Worm (Caenorhabditis elegans) whole organism, late embryonic: ENCODE measurements around the gene K08E3.2.
A peak's percentile ranks its signal among the peaks of the same experiment; 100 is the strongest.

Experiments
- C08G9.2 ChIP-seq: sonication (generic microtip); optimal IDR thresholded peaks from 2 replicates; lab custom pipeline; 2016; ENCODE audit warnings: mild to moderate bottlenecking, missing genetic modification characterization, moderate library complexity, missing compliant biosample characterization
- Y22D7AL.16 ChIP-seq: sonication (generic microtip); optimal IDR thresholded peaks from 2 replicates; lab custom pipeline; 2016; ENCODE audit warnings: missing genetic modification characterization, missing compliant biosample characterization
- ama-1 ChIP-seq: fragments of 150-350 bp; optimal IDR thresholded peaks from 2 replicates; lab custom pipeline; 2014
- ceh-19 ChIP-seq: fragments of 200-800 bp; sonication (Bioruptor generic); optimal IDR thresholded peaks from 2 replicates; lab custom pipeline; 2018; ENCODE audit warnings: mild to moderate bottlenecking, missing genetic modification characterization, missing compliant biosample characterization
- ceh-2 ChIP-seq: sonication (generic microtip); optimal IDR thresholded peaks from 2 replicates; lab custom pipeline; 2016; ENCODE audit warnings: missing genotype, missing genetic modification characterization, missing compliant biosample characterization
- ceh-31 ChIP-seq: sonication (generic microtip); optimal IDR thresholded peaks from 2 replicates; lab custom pipeline; 2016; ENCODE audit warnings: missing genetic modification characterization, missing compliant biosample characterization
- ceh-9 ChIP-seq: sonication (generic microtip); optimal IDR thresholded peaks from 2 replicates; lab custom pipeline; 2016; ENCODE audit warnings: mild to moderate bottlenecking, missing genetic modification characterization, inconsistent platforms, missing compliant biosample characterization
- dve-1 ChIP-seq: sonication (generic microtip); optimal IDR thresholded peaks from 2 replicates; lab custom pipeline; 2017; ENCODE audit warnings: antibody characterized with exemption, mild to moderate bottlenecking, missing genetic modification characterization, missing compliant biosample characterization
- fax-1 ChIP-seq: sonication (generic microtip); optimal IDR thresholded peaks from 2 replicates; lab custom pipeline; 2016; ENCODE audit warnings: missing genotype, missing genetic modification characterization, missing compliant biosample characterization
- fkh-6 ChIP-seq: sonication (generic microtip); optimal IDR thresholded peaks from 2 replicates; lab custom pipeline; 2016; ENCODE audit warnings: missing genetic modification characterization, missing compliant biosample characterization
- hlh-13 ChIP-seq: fragments of 200-800 bp; sonication (Bioruptor generic); optimal IDR thresholded peaks from 2 replicates; lab custom pipeline; 2018; ENCODE audit warnings: mild to moderate bottlenecking, missing genetic modification characterization, missing compliant biosample characterization
- lin-11 ChIP-seq: fragments of 200-800 bp; sonication (Bioruptor generic); optimal IDR thresholded peaks from 2 replicates; lab custom pipeline; 2018; ENCODE audit warnings: mild to moderate bottlenecking, missing genetic modification characterization, missing compliant biosample characterization
- nfya-1 ChIP-seq: sonication (generic microtip); optimal IDR thresholded peaks from 2 replicates; lab custom pipeline; 2017; ENCODE audit warnings: missing genetic modification characterization, mild to moderate bottlenecking, missing compliant biosample characterization, antibody characterized with exemption, moderate library complexity
- pat-9 ChIP-seq: fragments of 200-800 bp; sonication (Bioruptor generic); optimal IDR thresholded peaks from 2 replicates; lab custom pipeline; 2018; ENCODE audit warnings: mild to moderate bottlenecking, missing genetic modification characterization, moderate library complexity, missing compliant biosample characterization
- pha-4 ChIP-seq: fragments of 150-350 bp; optimal IDR thresholded peaks from 2 replicates; lab custom pipeline; 2018; ENCODE audit warnings: missing biosample characterization, missing genetic modification reagents, missing genetic modification characterization
- sdc-2 ChIP-seq: sonication (generic microtip); optimal IDR thresholded peaks from 2 replicates; lab custom pipeline; 2016; ENCODE audit warnings: missing genotype, missing genetic modification characterization, missing compliant biosample characterization
- tbx-2 ChIP-seq: sonication (generic microtip); optimal IDR thresholded peaks from 2 replicates; lab custom pipeline; 2016; ENCODE audit warnings: missing genetic modification characterization, missing compliant biosample characterization
- unc-42 ChIP-seq: sonication (generic microtip); optimal IDR thresholded peaks from 2 replicates; lab custom pipeline; 2016; ENCODE audit warnings: missing genotype, missing genetic modification characterization, missing compliant biosample characterization
- ztf-16 ChIP-seq: sonication (generic microtip); optimal IDR thresholded peaks from 2 replicates; lab custom pipeline; 2017; ENCODE audit warnings: missing genetic modification characterization, missing compliant biosample characterization

Gene K08E3.2

DNA sequence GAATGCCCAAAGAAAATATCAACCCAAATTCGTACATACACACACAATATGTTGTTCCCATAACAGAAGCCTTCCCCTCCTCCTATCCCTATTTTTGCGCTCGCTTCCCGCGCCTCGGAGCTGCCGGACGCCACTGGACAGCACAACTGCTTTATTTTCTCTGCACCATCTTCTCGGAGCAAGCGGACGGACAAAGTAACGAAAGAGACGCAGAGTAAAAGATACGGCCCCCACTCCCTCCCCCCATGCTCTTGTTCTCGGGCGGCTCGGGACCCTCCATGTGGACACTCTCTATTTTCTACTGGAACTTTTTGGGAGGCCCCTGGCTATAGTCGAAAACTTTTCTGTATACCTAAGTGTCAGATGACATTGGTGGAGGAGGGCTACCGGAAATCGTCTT, 50.7 kb downstream of the K08E3.2 start:
- TF ChIP-seq tbx-2 (peak; percentile 7), pat-9 (tag; lab: Kevin White, UChicago) (no peak), hlh-13 (GFP tag; lab: Kevin White, UChicago) (no peak), lin-11 (tag; lab: Kevin White, UChicago) (no peak), fax-1 (tag; lab: Kevin White, UChicago) (no peak), ceh-2 (tag; lab: Kevin White, UChicago) (peak; percentile 25), ceh-19 (GFP tag; lab: Kevin White, UChicago) (peak; percentile 25), ceh-9 (no peak), ama-1 (lab: Kevin White, UChicago) (no peak), unc-42 (tag; lab: Kevin White, UChicago) (peak; percentile 3), pha-4 (no peak), Y22D7AL.16 (tag; lab: Kevin White, UChicago) (no peak), ztf-16 (tag; lab: Kevin White, UChicago) (no peak), fkh-6 (tag; lab: Kevin White, UChicago) (no peak), sdc-2 (tag; lab: Kevin White, UChicago) (no peak), dve-1 (no peak), C08G9.2 (tag; lab: Kevin White, UChicago) (peak; percentile 7), ceh-31 (tag; lab: Kevin White, UChicago) (peak; percentile 10), nfya-1 (tag; lab: Kevin White, UChicago) (peak; percentile 31)
